Worm (Caenorhabditis elegans): ENCODE data around the gene ess-2.

The ess-2 gene

ce11 chrIII:8490254-8490653, at the start of gene ess-2, which contains the start of gene F42H10.2:
ess-2 (minus strand) TSS chrIII:8490352.
F42H10.2 (plus strand) TSS chrIII:8490620.
- peak; percentile 4 for TF ChIP-seq nhr-6 (tag; optimal IDR thresholded peaks at IDR 0.05)
- no peak for TF ChIP-seq nhr-76 (tag; optimal IDR thresholded peaks at IDR 0.05)
- TF ChIP-seq mes-2 (tag; optimal IDR thresholded peaks at IDR 0.05; ENCODE audit: poor library complexity, severe bottlenecking): peak; percentile 43
- peak; percentile 53 for TF ChIP-seq dve-1 (tag; optimal IDR thresholded peaks at IDR 0.05; ENCODE audit: insufficient read depth)
- TF ChIP-seq lin-1 (GFP tag; IDR thresholded peaks at IDR 0.05): no peak
- no peak for TF ChIP-seq aha-1 (tag)
- TF ChIP-seq mep-1 (tag; optimal IDR thresholded peaks at IDR 0.05): peak; percentile 34
- peak; percentile 97 for TF ChIP-seq T20F7.1 (GFP tag; optimal IDR thresholded peaks at IDR 0.05)
- no peak for TF ChIP-seq daf-16 (GFP tag; optimal IDR thresholded peaks at IDR 0.05)
- TF ChIP-seq daf-16 (tag; optimal IDR thresholded peaks at IDR 0.05): peak; percentile 27
- peak in 1 of 2 experiments; percentile 1 for TF ChIP-seq hif-1 (tag; optimal IDR thresholded peaks at IDR 0.05)
- TF ChIP-seq nhr-77 (tag; optimal IDR thresholded peaks at IDR 0.05): peak; percentile 1
- TF ChIP-seq lsy-2 (tag; optimal IDR thresholded peaks at IDR 0.05): peak in 1 of 2 experiments; percentile 83
- peak; percentile 26 for TF ChIP-seq hlh-30 (tag; optimal IDR thresholded peaks at IDR 0.05; ENCODE audit: insufficient read depth)
- no peak for TF ChIP-seq nhr-25 (tag; optimal IDR thresholded peaks at IDR 0.05; ENCODE audit: borderline replicate concordance, insufficient read depth)
- peak; percentile 44 for TF ChIP-seq dpl-1 (GFP tag; optimal IDR thresholded peaks at IDR 0.05)

ce11 chrIII:8535445-8535844, 45.3 kb upstream of the ess-2 start:
- no peak for TF ChIP-seq set-16 (GFP tag; IDR thresholded peaks at IDR 0.05)
- no peak for TF ChIP-seq unc-39 (tag; optimal IDR thresholded peaks at IDR 0.05)
- no peak for TF ChIP-seq lin-13 (GFP tag; optimal IDR thresholded peaks at IDR 0.05)
- TF ChIP-seq dve-1 (tag; optimal IDR thresholded peaks at IDR 0.05; ENCODE audit: insufficient read depth): no peak
- no peak for TF ChIP-seq D1046.2 (GFP tag; IDR thresholded peaks at IDR 0.05)
- no peak for TF ChIP-seq vab-7 (GFP tag; IDR thresholded peaks at IDR 0.05)
- TF ChIP-seq ctbp-1 (GFP tag; IDR thresholded peaks at IDR 0.05): no peak
- no peak for TF ChIP-seq tra-1 (GFP tag; IDR thresholded peaks at IDR 0.05)
- TF ChIP-seq T26A8.4 (GFP tag; IDR thresholded peaks at IDR 0.05): no peak
- TF ChIP-seq attf-4 (tag; optimal IDR thresholded peaks at IDR 0.05): no peak
- TF ChIP-seq nhr-76 (tag; optimal IDR thresholded peaks at IDR 0.05): no peak
- no peak for TF ChIP-seq saeg-2 (GFP tag; IDR thresholded peaks at IDR 0.05)
- no peak for TF ChIP-seq pha-4 (GFP tag; IDR thresholded peaks at IDR 0.05)
- no peak for TF ChIP-seq pha-4 (tag; optimal IDR thresholded peaks at IDR 0.05)
- no peak for TF ChIP-seq nhr-11 (tag; optimal IDR thresholded peaks at IDR 0.05)
- no peak for TF ChIP-seq ztf-7 (tag; optimal IDR thresholded peaks at IDR 0.05)
- no peak for TF ChIP-seq nhr-48 (tag; optimal IDR thresholded peaks at IDR 0.05)
- no peak for TF ChIP-seq F49E8.2 (tag; optimal IDR thresholded peaks at IDR 0.05; ENCODE audit: borderline replicate concordance)
- no peak for TF ChIP-seq ZK546.5 (tag; optimal IDR thresholded peaks at IDR 0.05)
- TF ChIP-seq aly-2 (tag; optimal IDR thresholded peaks at IDR 0.05): no peak
- TF ChIP-seq rbr-2 (tag; optimal IDR thresholded peaks at IDR 0.05): no peak

DNA sequence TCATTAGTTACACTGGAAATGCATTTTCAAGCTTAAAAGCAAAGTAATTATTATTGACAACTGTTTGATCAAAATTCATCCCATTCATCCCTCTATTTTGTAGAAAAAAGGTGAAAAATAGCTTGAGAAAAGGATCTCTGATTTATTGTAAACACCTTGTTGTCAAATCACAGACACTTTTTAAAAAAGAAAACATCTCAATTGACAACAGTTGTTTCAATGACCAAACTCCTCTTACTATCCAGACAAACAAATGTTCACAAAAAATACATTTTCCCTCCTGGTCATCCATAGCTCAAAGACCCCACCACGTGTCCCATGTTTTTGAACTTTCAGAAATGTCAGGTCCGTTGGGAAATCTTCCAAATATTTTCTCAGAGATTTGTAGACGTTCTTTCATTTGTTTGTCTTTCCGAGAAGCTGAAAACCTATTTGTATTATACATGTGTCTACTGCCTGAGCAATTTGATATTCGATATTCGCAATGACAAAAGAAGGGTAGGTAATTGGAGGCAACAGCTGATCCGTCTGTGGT, 44.6 kb upstream of the ess-2 start, which contains the start of gene trp-1:
Gene trp-1, plus strand, starts transcription at position 485 of the 535 bp plus-strand sequence.
- no peak for TF ChIP-seq php-3 (GFP tag; IDR thresholded peaks at IDR 0.05)
- no peak for TF ChIP-seq lin-15B (tag; optimal IDR thresholded peaks at IDR 0.05)
- TF ChIP-seq pqm-1 (tag; optimal IDR thresholded peaks at IDR 0.05): no peak
- TF ChIP-seq nhr-28 (tag; optimal IDR thresholded peaks at IDR 0.05): no peak
- TF ChIP-seq fkh-10 (GFP tag; optimal IDR thresholded peaks at IDR 0.05): no peak
- TF ChIP-seq ces-1 (GFP tag; optimal IDR thresholded peaks at IDR 0.05): no peak
- TF ChIP-seq unc-39 (tag; optimal IDR thresholded peaks at IDR 0.05): no peak
- TF ChIP-seq mdl-1 (tag; optimal IDR thresholded peaks at IDR 0.05): no peak
- no peak for TF ChIP-seq snpc-1.2 (GFP tag; IDR thresholded peaks at IDR 0.05)
- no peak for TF ChIP-seq tra-1 (GFP tag; IDR thresholded peaks at IDR 0.05)
- TF ChIP-seq unc-62 (GFP tag; optimal IDR thresholded peaks at IDR 0.05 in 1 of 2): peak in 1 of 2 experiments; percentile 86
- TF ChIP-seq unc-62 (tag; optimal IDR thresholded peaks at IDR 0.05): no peak
- no peak for TF ChIP-seq vab-7 (GFP tag; IDR thresholded peaks at IDR 0.05)
- no peak for TF ChIP-seq Y105C5A.15 (GFP tag; IDR thresholded peaks at IDR 0.05)
- no peak for TF ChIP-seq skn-1 (tag; optimal IDR thresholded peaks at IDR 0.05)
- TF ChIP-seq gei-8 (GFP tag; optimal IDR thresholded peaks at IDR 0.05): no peak
- no peak for TF ChIP-seq ctbp-1 (GFP tag; IDR thresholded peaks at IDR 0.05)
- TF ChIP-seq dmd-8 (GFP tag; IDR thresholded peaks at IDR 0.05): no peak
- TF ChIP-seq unc-130 (GFP tag; optimal IDR thresholded peaks at IDR 0.05): no peak
- TF ChIP-seq daf-19 (GFP tag; conservative IDR thresholded peaks at IDR 0.05): no peak
